Fruit fly (Drosophila melanogaster) whole organism, embryonic: ENCODE results near the gene ND-30.

Experiments used
- Ada2b ChIP-seq: fragments of 200-800 bp; sonication (Bioruptor generic); IDR thresholded peaks from 2 replicates; pipeline ENCODE4 v1.3.6; 2022; ENCODE audit warnings: missing biosample characterization, missing genetic modification characterization
- B-H2 ChIP-seq: fragments of 200-800 bp; sonication (Bioruptor generic); optimal IDR thresholded peaks from 2 replicates; lab custom pipeline; 2018; ENCODE audit warnings: missing biosample characterization, mild to moderate bottlenecking, missing genetic modification characterization
- CG10209 ChIP-seq: fragments of 200-800 bp; sonication (Bioruptor generic); optimal IDR thresholded peaks from 3 replicates; lab custom pipeline; 2017; ENCODE audit warnings: missing biosample characterization, mild to moderate bottlenecking, missing genetic modification characterization, missing genetic modification reagents
- CG10274 ChIP-seq: fragments of 200-800 bp; sonication (Bioruptor generic); optimal IDR thresholded peaks from 3 replicates; lab custom pipeline; 2017; ENCODE audit warnings: missing biosample characterization, mild to moderate bottlenecking, missing genetic modification characterization
- CG12155 ChIP-seq: fragments of 200-800 bp; sonication (Bioruptor generic); optimal IDR thresholded peaks from 3 replicates; lab custom pipeline; 2016; ENCODE audit warnings: missing biosample characterization, missing genetic modification characterization
- CG12299 ChIP-seq: fragments of 200-800 bp; sonication (Bioruptor generic); optimal IDR thresholded peaks from 2 replicates; lab custom pipeline; 2018; ENCODE audit warnings: missing biosample characterization, mild to moderate bottlenecking, missing genetic modification characterization
- CG15269 ChIP-seq: fragments of 200-800 bp; sonication (Bioruptor generic); optimal IDR thresholded peaks from 2 replicates; lab custom pipeline; 2018; ENCODE audit warnings: missing biosample characterization, mild to moderate bottlenecking, missing genetic modification characterization, moderate library complexity
- CG1602 ChIP-seq: fragments of 200-800 bp; sonication (Bioruptor generic); optimal IDR thresholded peaks from 3 replicates; lab custom pipeline; 2016; ENCODE audit warnings: missing biosample characterization, missing genetic modification characterization
- CG16813 ChIP-seq: fragments of 200-800 bp; sonication (Bioruptor generic); IDR thresholded peaks from 3 replicates; pipeline ENCODE4 v1.3.6; 2022; ENCODE audit warnings: missing biosample characterization, missing genetic modification characterization; ENCODE audit not compliant: partially characterized antibody
- CG1832 ChIP-seq: fragments of 200-800 bp; sonication (Bioruptor generic); optimal IDR thresholded peaks from 2 replicates; lab custom pipeline; 2017; ENCODE audit warnings: missing biosample characterization, mild to moderate bottlenecking, missing genetic modification characterization, inconsistent platforms
- CG31388 ChIP-seq: fragments of 200-800 bp; sonication (Bioruptor generic); optimal IDR thresholded peaks from 2 replicates; lab custom pipeline; 2016; ENCODE audit warnings: missing biosample characterization, missing genetic modification characterization
- CG32532 ChIP-seq: fragments of 200-800 bp; sonication (Bioruptor generic); IDR thresholded peaks from 2 replicates; pipeline ENCODE4 v1.3.6; 2022; ENCODE audit warnings: missing biosample characterization, missing genetic modification characterization
- CG32767 ChIP-seq: fragments of 200-800 bp; sonication (Bioruptor generic); IDR thresholded peaks from 2 replicates; pipeline ENCODE4 v1.3.6; 2022; ENCODE audit warnings: missing biosample characterization, missing genetic modification characterization
- CG4328 ChIP-seq: fragments of 200-800 bp; sonication (Bioruptor generic); optimal IDR thresholded peaks from 3 replicates; lab custom pipeline; 2017; ENCODE audit warnings: missing biosample characterization, missing genetic modification reagents, missing genetic modification characterization
- CG4404 ChIP-seq: fragments of 200-800 bp; sonication (Bioruptor generic); IDR thresholded peaks from 2 replicates; pipeline ENCODE4 v1.3.6; 2022; ENCODE audit warnings: missing biosample characterization, missing genetic modification characterization
- CG4707 ChIP-seq: fragments of 200-800 bp; sonication (Bioruptor generic); optimal IDR thresholded peaks from 2 replicates; lab custom pipeline; 2018; ENCODE audit warnings: missing biosample characterization, mild to moderate bottlenecking, missing genetic modification characterization, moderate library complexity
- CG5245 ChIP-seq: fragments of 200-800 bp; sonication (Bioruptor generic); optimal IDR thresholded peaks from 3 replicates; lab custom pipeline; 2016; ENCODE audit warnings: missing biosample characterization, missing genetic modification characterization
- CG5953 ChIP-seq: fragments of 200-800 bp; sonication (Bioruptor generic); IDR thresholded peaks from 2 replicates; pipeline ENCODE4 v1.3.6; 2022; ENCODE audit warnings: missing biosample characterization, missing genetic modification characterization
- CG6654 ChIP-seq: fragments of 200-800 bp; sonication (Bioruptor generic); optimal IDR thresholded peaks from 2 replicates; lab custom pipeline; 2017; ENCODE audit warnings: missing biosample characterization, mild to moderate bottlenecking, missing genetic modification characterization
- CG6813 ChIP-seq: fragments of 200-800 bp; sonication (Bioruptor generic); optimal IDR thresholded peaks from 2 replicates; lab custom pipeline; 2017; ENCODE audit warnings: missing biosample characterization, missing genetic modification characterization, mild to moderate bottlenecking, moderate library complexity, missing genetic modification reagents
- CG7372 ChIP-seq: fragments of 200-800 bp; sonication (Bioruptor generic); IDR thresholded peaks from 2 replicates; pipeline ENCODE4 v1.3.6; 2022; ENCODE audit warnings: missing biosample characterization, missing genetic modification characterization
- CG8359 ChIP-seq: fragments of 200-800 bp; sonication (Bioruptor generic); optimal IDR thresholded peaks from 2 replicates; lab custom pipeline; 2017; ENCODE audit warnings: missing biosample characterization, mild to moderate bottlenecking, missing genetic modification characterization, borderline replicate concordance
- Doc3 ChIP-seq: fragments of 200-800 bp; sonication (Bioruptor generic); IDR thresholded peaks from 3 replicates; pipeline ENCODE4 v1.3.6; 2022; ENCODE audit warnings: missing biosample characterization, missing genetic modification characterization; ENCODE audit not compliant: partially characterized antibody
- Eip74EF ChIP-seq, 2 experiments: fragments of 200-800 bp in 1 of 2; fragments of >200 bp in 1 of 2; sonication (Bioruptor generic) in 1 of 2; optimal IDR thresholded peaks; 2 replicates each; lab custom pipeline; 2017 to 2019; ENCODE audit warnings: missing biosample characterization in 2 of 2, missing genetic modification characterization in 2 of 2, mild to moderate bottlenecking in 1 of 2, moderate library complexity in 1 of 2
- Elba2 ChIP-seq: fragments of 200-800 bp; sonication (Bioruptor generic); optimal IDR thresholded peaks from 3 replicates; lab custom pipeline; 2016; ENCODE audit warnings: missing biosample characterization, missing genetic modification characterization
- Hmr ChIP-seq: fragments of 200-800 bp; sonication (Bioruptor generic); optimal IDR thresholded peaks from 3 replicates; lab custom pipeline; 2017; ENCODE audit warnings: mild to moderate bottlenecking, missing biosample characterization, missing genetic modification reagents, missing genetic modification characterization
- Hmx ChIP-seq: fragments of 200-800 bp; sonication (Bioruptor generic); optimal IDR thresholded peaks from 2 replicates; lab custom pipeline; 2016; ENCODE audit warnings: missing biosample characterization, missing genetic modification characterization
- Hr78 ChIP-seq, 2 experiments: fragments of 200-800 bp in 1 of 2; fragments of >200 bp in 1 of 2; sonication (Bioruptor generic) in 1 of 2; optimal IDR thresholded peaks; 2 replicates each; lab custom pipeline; 2017 to 2019; ENCODE audit warnings: missing biosample characterization in 2 of 2, missing genetic modification characterization in 2 of 2, mild to moderate bottlenecking in 1 of 2, moderate library complexity in 1 of 2
- MBD-R2 ChIP-seq: fragments of 200-800 bp; sonication (Bioruptor generic); IDR thresholded peaks from 2 replicates; pipeline ENCODE4 v1.3.6; 2022; ENCODE audit warnings: missing biosample characterization, missing genetic modification characterization
- Mad ChIP-seq: fragments of 200-800 bp; sonication (Bioruptor generic); optimal IDR thresholded peaks from 2 replicates; lab custom pipeline; 2016; ENCODE audit warnings: missing biosample characterization, missing genetic modification characterization
- Rx ChIP-seq: fragments of 200-800 bp; sonication (Bioruptor generic); IDR thresholded peaks from 2 replicates; pipeline ENCODE4 v1.3.6; 2022; ENCODE audit warnings: missing biosample characterization, missing genetic modification characterization
- Stat92E ChIP-seq, 3 experiments: fragments of >200 bp in 2 of 3; fragments of 200-800 bp in 1 of 3; sonication (Bioruptor generic) in 1 of 3; optimal IDR thresholded peaks; 2 replicates each; lab custom pipeline; 2017 to 2019; ENCODE audit warnings: missing biosample characterization in 3 of 3, missing genetic modification characterization in 3 of 3, mild to moderate bottlenecking in 1 of 3, moderate library complexity in 1 of 3
- TFAM ChIP-seq: fragments of 200-800 bp; sonication (Bioruptor generic); optimal IDR thresholded peaks from 2 replicates; lab custom pipeline; 2017; ENCODE audit warnings: missing biosample characterization, missing genetic modification characterization, inconsistent platforms
- ac ChIP-seq: fragments of 200-800 bp; sonication (Bioruptor generic); optimal IDR thresholded peaks from 3 replicates; lab custom pipeline; 2017; ENCODE audit warnings: missing biosample characterization, mild to moderate bottlenecking, missing genetic modification characterization
- amos ChIP-seq: fragments of 200-800 bp; sonication (Bioruptor generic); IDR thresholded peaks from 2 replicates; pipeline ENCODE4 v1.3.6; 2022; ENCODE audit warnings: missing biosample characterization, missing genetic modification characterization; ENCODE audit not compliant: partially characterized antibody
- cg ChIP-seq: fragments of 200-800 bp; sonication (Bioruptor generic); optimal IDR thresholded peaks from 3 replicates; lab custom pipeline; 2019; ENCODE audit warnings: missing biosample characterization, mild to moderate bottlenecking, missing genetic modification characterization, moderate library complexity
- ems ChIP-seq: fragments of 200-800 bp; sonication (Bioruptor generic); optimal IDR thresholded peaks from 3 replicates; lab custom pipeline; 2016; ENCODE audit warnings: missing biosample characterization, missing genetic modification characterization
- eve ChIP-seq, 2 experiments: fragments of >200 bp; optimal IDR thresholded peaks; 2 replicates each; lab custom pipeline; 2017; ENCODE audit warnings: missing biosample characterization in 2 of 2, missing genetic modification characterization in 2 of 2
- gsb-n ChIP-seq: fragments of 200-800 bp; sonication (Bioruptor generic); optimal IDR thresholded peaks from 3 replicates; lab custom pipeline; 2018; ENCODE audit warnings: missing biosample characterization, mild to moderate bottlenecking, missing genetic modification characterization
- luna ChIP-seq: fragments of 200-800 bp; sonication (Bioruptor generic); optimal IDR thresholded peaks from 2 replicates; lab custom pipeline; 2016; ENCODE audit warnings: missing biosample characterization, missing genetic modification characterization
- nerfin-2 ChIP-seq: fragments of 200-800 bp; sonication (Bioruptor generic); IDR thresholded peaks from 2 replicates; pipeline ENCODE4 v1.3.6; 2022; ENCODE audit warnings: missing biosample characterization, missing genetic modification characterization; ENCODE audit not compliant: partially characterized antibody
- oc ChIP-seq: fragments of 200-800 bp; sonication (Bioruptor generic); optimal IDR thresholded peaks from 2 replicates; lab custom pipeline; 2018; ENCODE audit warnings: missing biosample characterization, mild to moderate bottlenecking, missing genetic modification characterization, moderate library complexity
- p53 ChIP-seq: fragments of 200-800 bp; sonication (Bioruptor generic); optimal IDR thresholded peaks from 2 replicates; lab custom pipeline; 2016; ENCODE audit warnings: missing biosample characterization, missing genetic modification characterization
- pfk ChIP-seq: fragments of 200-800 bp; sonication (Bioruptor generic); optimal IDR thresholded peaks from 2 replicates; lab custom pipeline; 2018; ENCODE audit warnings: missing biosample characterization, mild to moderate bottlenecking, missing genetic modification characterization, moderate library complexity
- prd ChIP-seq, 3 experiments: fragments of >200 bp in 2 of 3; fragments of 200-800 bp in 1 of 3; sonication (Bioruptor generic) in 1 of 3; optimal IDR thresholded peaks in 2 of 3; IDR thresholded peaks in 1 of 3; 2 replicates in 2 of 3; 3 replicates in 1 of 3; pipeline versions ENCODE4 v1.3.6 to Lab custom; 2017 to 2022; ENCODE audit warnings: missing biosample characterization in 1 of 3, missing genetic modification characterization in 1 of 3
- ro ChIP-seq: fragments of 200-800 bp; sonication (Bioruptor generic); IDR thresholded peaks from 2 replicates; pipeline ENCODE4 v1.3.6; 2022; ENCODE audit warnings: missing biosample characterization, missing genetic modification characterization
- sd ChIP-seq: fragments of 200-800 bp; sonication (Bioruptor generic); optimal IDR thresholded peaks from 3 replicates; lab custom pipeline; 2018; ENCODE audit warnings: missing biosample characterization, mild to moderate bottlenecking, missing genetic modification characterization, moderate library complexity
- seq ChIP-seq: fragments of 200-800 bp; sonication (Bioruptor generic); IDR thresholded peaks from 2 replicates; pipeline ENCODE4 v1.3.6; 2022; ENCODE audit warnings: missing biosample characterization, missing genetic modification characterization

ND-30 gene

DNA sequence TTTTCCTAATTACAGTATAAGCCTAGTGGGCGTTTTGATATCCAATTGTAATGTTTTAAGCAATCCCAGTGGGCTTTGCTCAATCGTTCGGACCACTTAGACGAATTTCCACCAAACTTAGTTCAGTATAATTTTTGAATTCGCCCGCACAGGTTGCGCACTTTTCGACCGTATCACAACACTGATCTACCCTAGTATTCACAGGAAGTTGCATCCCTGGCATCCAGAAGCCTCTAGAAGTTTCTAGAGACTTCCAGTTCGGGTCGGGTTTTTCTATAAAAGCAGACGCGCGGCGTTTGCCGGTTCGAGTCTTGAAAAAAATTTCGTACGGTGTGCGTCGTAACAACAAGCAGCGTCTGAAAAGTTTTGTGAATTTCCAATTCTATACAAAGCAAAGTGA, 33.5 kb upstream of the ND-30 start, which contains the start of gene Hsp83 (continued):
- TF ChIP-seq CG7372 (GFP tag; lab: Robert Waterston, UW) (peak; percentile 85), ems (GFP tag; lab: Kevin White, UChicago) (peak; percentile 92), CG6813 (peak; percentile 100), ro (GFP tag; lab: Robert Waterston, UW) (peak; percentile 40; the same call in 1 of the 2 replicates), Rx (GFP tag; lab: Robert Waterston, UW) (peak; percentile 91), Elba2 (GFP tag; lab: Kevin White, UChicago) (peak; percentile 68), Hmr (peak; percentile 99), prd (optimal IDR thresholded peaks at IDR 0.05; lab: Kevin White, UChicago) (no peak), prd (GFP tag; IDR thresholded peaks at IDR 0.05; lab: Robert Waterston, UW) (peak; percentile 71), Stat92E (GFP tag; optimal IDR thresholded peaks at IDR 0.05; lab: Kevin White, UChicago) (peak in 1 of 3 experiments; percentile 84), pfk (GFP tag; lab: Kevin White, UChicago) (peak; percentile 92), TFAM (peak; percentile 89), Ada2b (GFP tag; lab: Robert Waterston, UW) (peak; percentile 68; the same call in 1 of the 2 replicates), CG6654 (peak; percentile 84), CG31388 (GFP tag; lab: Kevin White, UChicago) (peak; percentile 58), B-H2 (GFP tag; lab: Kevin White, UChicago) (peak; percentile 99), Mad (peak; percentile 95), luna (GFP tag; lab: Kevin White, UChicago) (peak; percentile 91), nerfin-2 (no peak), gsb-n (tag; lab: Kevin White, UChicago) (peak; percentile 85), CG32532 (peak; percentile 95), CG5953 (peak; percentile 94), sd (no peak), CG8359 (GFP tag; lab: Kevin White, UChicago) (peak; percentile 93), CG4328 (GFP tag; lab: Kevin White, UChicago) (peak; percentile 99), amos (GFP tag; lab: Robert Waterston, UW) (peak; percentile 3; the same call in 1 of the 2 replicates), CG16813 (GFP tag; lab: Robert Waterston, UW) (no peak), p53 (GFP tag; lab: Kevin White, UChicago) (peak; percentile 92), MBD-R2 (GFP tag; lab: Robert Waterston, UW) (peak; percentile 55; the same call in 1 of the 2 replicates), Doc3 (no peak), CG12155 (GFP tag; lab: Kevin White, UChicago) (peak; percentile 74), CG4707 (peak; percentile 98), Hr78 (GFP tag; optimal IDR thresholded peaks at IDR 0.05; lab: Kevin White, UChicago) (no peak), CG12299 (tag; lab: Kevin White, UChicago) (peak; percentile 98), CG1602 (GFP tag; lab: Kevin White, UChicago) (peak; percentile 52), oc (tag; lab: Kevin White, UChicago) (peak; percentile 92), CG1832 (no peak), seq (peak; percentile 92), Eip74EF (GFP tag; optimal IDR thresholded peaks at IDR 0.05; lab: Kevin White, UChicago) (peak in 1 of 2 experiments; percentile 88), cg (GFP tag; lab: Kevin White, UChicago) (no peak), CG10274 (GFP tag; lab: Kevin White, UChicago) (peak; percentile 93), CG4404 (GFP tag; lab: Robert Waterston, UW) (peak; percentile 26; the same call in 1 of the 2 replicates), eve (GFP tag; optimal IDR thresholded peaks at IDR 0.05; lab: Kevin White, UChicago) (no peak), Hmx (GFP tag; lab: Kevin White, UChicago) (peak; percentile 39), CG10209 (peak; percentile 96), CG15269 (tag; lab: Kevin White, UChicago) (peak; percentile 95), ac (GFP tag; lab: Kevin White, UChicago) (peak; percentile 93), CG5245 (peak; percentile 91), CG32767 (GFP tag; lab: Robert Waterston, UW) (peak; percentile 86)
